Fruit fly (Drosophila melanogaster): Measurements from ENCODE around the gene tgy.

Gene tgy

DNA sequence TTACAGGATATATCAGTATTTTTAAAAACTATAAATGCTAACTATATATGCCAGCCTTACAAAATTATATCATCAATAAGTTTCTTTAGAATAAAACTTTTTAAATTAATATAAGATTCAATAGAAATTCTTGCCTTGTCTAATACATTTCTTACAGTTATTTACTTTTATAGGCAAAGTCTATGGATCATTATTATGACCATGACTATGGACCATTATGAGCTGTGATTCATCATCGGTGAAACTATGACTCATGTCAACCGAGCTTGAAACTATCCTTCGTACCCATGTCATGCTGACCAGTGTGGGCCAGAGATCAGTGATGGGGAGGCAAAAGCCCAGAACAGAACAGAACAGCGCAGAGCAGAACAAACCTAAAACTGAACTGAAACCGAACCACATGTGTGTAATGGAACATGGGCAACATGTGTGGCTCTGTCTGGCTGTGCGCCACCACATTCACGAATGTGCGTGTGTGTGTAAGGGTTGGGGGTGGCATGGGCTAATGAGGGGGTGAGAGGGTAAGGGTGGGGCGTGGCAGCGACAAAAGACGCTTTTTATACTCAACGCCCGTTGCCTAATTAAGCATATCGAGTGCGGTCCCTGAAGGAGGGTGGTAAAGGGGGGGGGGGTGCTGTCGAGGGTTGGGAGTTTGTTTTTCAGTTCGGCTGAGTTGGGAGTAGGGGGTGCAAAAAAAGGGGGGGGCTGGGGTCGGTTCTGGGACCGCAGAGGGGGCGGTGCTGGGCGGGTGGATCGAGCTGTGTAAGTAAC is 31.6 kb upstream of the tgy start:
- TF ChIP-seq Dfd (GFP tag; optimal IDR thresholded peaks at IDR 0.05) (peak; percentile 81), tai (GFP tag; optimal IDR thresholded peaks at IDR 0.05) (no peak), Mio (GFP tag; optimal IDR thresholded peaks at IDR 0.05) (no peak), Jra (GFP tag; optimal IDR thresholded peaks at IDR 0.05) (no peak)

DNA sequence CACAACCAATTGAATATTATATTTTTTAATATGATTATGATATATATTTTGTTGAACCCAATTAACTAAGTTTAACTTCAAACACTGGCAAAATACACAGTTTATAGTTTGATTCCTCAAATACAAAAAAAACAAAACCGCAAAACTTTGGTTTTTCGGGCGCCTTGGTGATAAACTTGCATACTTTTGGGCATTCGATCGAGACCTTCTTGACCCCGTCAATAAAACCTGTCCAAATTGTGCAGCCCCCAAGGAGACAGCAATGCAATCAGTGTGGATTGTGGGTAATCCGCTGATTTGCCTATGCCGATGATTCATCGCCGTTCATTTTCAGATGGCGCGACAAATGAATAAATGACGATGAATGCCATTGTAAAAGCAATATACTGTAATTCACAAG is 30.4 kb upstream of the tgy start:
- TF ChIP-seq Myc (optimal IDR thresholded peaks at IDR 0.05) (no peak), h (GFP tag; optimal IDR thresholded peaks at IDR 0.05) (no peak), OdsH (GFP tag; optimal IDR thresholded peaks at IDR 0.05) (no peak), Rel (GFP tag; optimal IDR thresholded peaks at IDR 0.05) (no peak), Rel (tag; optimal IDR thresholded peaks at IDR 0.05) (peak; percentile 25)

DNA sequence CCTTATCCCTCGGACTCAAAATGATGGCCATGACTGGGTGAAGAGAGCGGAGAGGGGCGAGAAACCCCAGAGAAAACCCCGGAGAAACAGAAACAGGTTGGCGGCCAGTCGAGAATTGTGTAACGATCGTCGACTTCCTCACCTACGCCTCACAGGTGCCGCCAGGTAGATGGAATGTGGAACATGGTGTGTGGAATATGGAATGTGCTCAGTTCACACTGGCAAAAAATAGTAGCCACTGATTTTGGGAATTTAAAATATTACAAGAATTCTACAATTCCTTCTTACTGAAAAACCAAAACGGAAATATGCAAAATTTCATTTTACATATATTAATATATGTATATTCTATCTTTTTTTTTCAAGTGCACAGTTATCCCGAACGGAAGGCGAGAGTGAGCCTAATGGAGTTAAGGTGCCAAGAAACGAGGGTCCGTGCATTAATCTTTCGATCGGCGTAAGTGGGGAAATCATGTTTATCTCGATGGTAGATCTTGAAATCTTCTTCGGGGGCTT is 28.9 kb upstream of the tgy start:
- TF ChIP-seq Vsx2 (GFP tag; optimal IDR thresholded peaks at IDR 0.05; ENCODE audit: partially characterized antibody) (peak; percentile 63), CG9705 (GFP tag; optimal IDR thresholded peaks at IDR 0.05) (peak; percentile 79), Sp1 (GFP tag; optimal IDR thresholded peaks at IDR 0.05) (peak; percentile 91), Hr78 (GFP tag; optimal IDR thresholded peaks at IDR 0.05) (no peak), br (GFP tag; optimal IDR thresholded peaks at IDR 0.05) (peak; percentile 75), usp (GFP tag; optimal IDR thresholded peaks at IDR 0.05) (no peak), psq (GFP tag; optimal IDR thresholded peaks at IDR 0.05) (peak; percentile 85), fru (GFP tag; optimal IDR thresholded peaks at IDR 0.05) (peak; percentile 89), jim (GFP tag; optimal IDR thresholded peaks at IDR 0.05) (no peak), woc (GFP tag; optimal IDR thresholded peaks at IDR 0.05) (peak; percentile 33), Hnf4 (GFP tag; optimal IDR thresholded peaks at IDR 0.05) (peak; percentile 80), foxo (GFP tag; optimal IDR thresholded peaks at IDR 0.05) (peak in 1 of 2 experiments; percentile 89), HLH106 (tag; optimal IDR thresholded peaks at IDR 0.05) (peak; percentile 90), dsf (GFP tag; optimal IDR thresholded peaks at IDR 0.05; ENCODE audit: borderline replicate concordance) (peak; percentile 27), Hr83 (GFP tag; optimal IDR thresholded peaks at IDR 0.05; ENCODE audit: poor library complexity, severe bottlenecking) (no peak), sage (GFP tag; optimal IDR thresholded peaks at IDR 0.05) (peak; percentile 77), CrebA (GFP tag; optimal IDR thresholded peaks at IDR 0.05; ENCODE audit: borderline replicate concordance) (no peak), N (GFP tag; optimal IDR thresholded peaks at IDR 0.05) (no peak), sv (GFP tag; optimal IDR thresholded peaks at IDR 0.05) (peak; percentile 61), Jra (GFP tag; optimal IDR thresholded peaks at IDR 0.05) (peak; percentile 31), GATAd (GFP tag; optimal IDR thresholded peaks at IDR 0.05) (no peak), brk (GFP tag; optimal IDR thresholded peaks at IDR 0.05) (peak; percentile 83), rgr (GFP tag; optimal IDR thresholded peaks at IDR 0.05) (peak; percentile 89), lola (GFP tag; optimal IDR thresholded peaks at IDR 0.05) (no peak), Dif (GFP tag; optimal IDR thresholded peaks at IDR 0.05; ENCODE audit: partially characterized antibody) (peak; percentile 61), CG32264 (GFP tag; optimal IDR thresholded peaks at IDR 0.05) (no peak), Myc (optimal IDR thresholded peaks at IDR 0.05) (no peak), tai (GFP tag; optimal IDR thresholded peaks at IDR 0.05) (no peak), Rel (GFP tag; optimal IDR thresholded peaks at IDR 0.05) (peak; percentile 56), Rel (tag; optimal IDR thresholded peaks at IDR 0.05) (peak; percentile 89), pan (optimal IDR thresholded peaks at IDR 0.05) (no peak), dmrt93B (GFP tag; optimal IDR thresholded peaks at IDR 0.05) (peak; percentile 75), ey (GFP tag; optimal IDR thresholded peaks at IDR 0.05) (peak; percentile 79), h (GFP tag; optimal IDR thresholded peaks at IDR 0.05) (peak; percentile 88), Abd-B (GFP tag; optimal IDR thresholded peaks at IDR 0.05) (no peak), Dfd (GFP tag; optimal IDR thresholded peaks at IDR 0.05) (no peak), OdsH (GFP tag; optimal IDR thresholded peaks at IDR 0.05) (peak; percentile 85), dl (GFP tag; optimal IDR thresholded peaks at IDR 0.05; ENCODE audit: insufficient read depth in 1 of 2, partially characterized antibody in 2 of 2) (peak; percentile 16 to 30), Mio (GFP tag; optimal IDR thresholded peaks at IDR 0.05) (no peak)
